Worm (Caenorhabditis elegans): ENCODE data around the gene fbxb-88.

DNA sequence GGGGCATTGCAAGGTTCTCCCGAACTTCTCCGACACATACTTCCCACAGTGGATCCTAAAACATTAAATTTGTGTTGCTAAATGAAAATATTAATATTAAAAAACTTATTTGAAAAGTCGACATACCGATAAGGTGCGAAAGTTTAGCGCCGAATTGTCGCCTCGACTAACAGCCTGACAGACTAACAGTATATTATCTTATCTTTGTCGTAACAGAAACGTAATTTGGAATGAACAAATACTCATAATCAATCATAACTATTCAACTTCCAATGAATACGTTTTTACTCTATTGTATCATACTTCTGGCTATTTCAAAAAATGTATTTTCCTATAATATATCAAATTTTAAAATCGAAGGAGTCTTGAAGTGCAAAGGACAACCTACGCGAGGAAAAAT, 50.8 kb downstream of the fbxb-88 start, which contains the start of gene F26G1.11:
- TF ChIP-seq unc-62 (GFP tag; optimal IDR thresholded peaks at IDR 0.05 in 1 of 2) = no peak
- no peak for TF ChIP-seq unc-62 (tag; optimal IDR thresholded peaks at IDR 0.05)
- no peak for TF ChIP-seq lsy-2 (tag; optimal IDR thresholded peaks at IDR 0.05)
- no peak for TF ChIP-seq aha-1 (tag)
- no peak for TF ChIP-seq lin-39 (tag; optimal IDR thresholded peaks at IDR 0.05)
- no peak; the same call in 1 of the 2 replicates for TF ChIP-seq dmd-6 (GFP tag; IDR thresholded peaks at IDR 0.05)
- TF ChIP-seq mdl-1 (tag; optimal IDR thresholded peaks at IDR 0.05) = no peak
- TF ChIP-seq mdt-29 (GFP tag; IDR thresholded peaks at IDR 0.05) = no peak
- no peak for TF ChIP-seq egl-27 (tag; optimal IDR thresholded peaks at IDR 0.05)
- peak; percentile 86 for TF ChIP-seq pqm-1 (tag; optimal IDR thresholded peaks at IDR 0.05)
- TF ChIP-seq R02D3.7 (tag; optimal IDR thresholded peaks at IDR 0.05) = no peak
- TF ChIP-seq ztf-11 (tag; optimal IDR thresholded peaks at IDR 0.05) = no peak
- no peak for TF ChIP-seq unc-39 (tag; optimal IDR thresholded peaks at IDR 0.05)
- TF ChIP-seq zfp-3 (GFP tag; conservative IDR thresholded peaks at IDR 0.05) = no peak
